Fruit fly (Drosophila melanogaster) whole organism, adult: ENCODE measurements around the gene mld.

ENCODE experiments used
- Crg-1 ChIP-seq: fragments of 200-800 bp; sonication (Bioruptor generic); optimal IDR thresholded peaks from 2 replicates; lab custom pipeline; 2016; ENCODE audit warnings: missing biosample characterization, missing genetic modification characterization
- kay ChIP-seq: fragments of 200-800 bp; sonication (Bioruptor generic); peaks from one replicate; lab custom pipeline; 2016; ENCODE audit warnings: missing biosample characterization, missing genetic modification characterization, borderline replicate concordance
- ovo ChIP-seq: fragments of 200-800 bp; sonication (Bioruptor generic); optimal IDR thresholded peaks from 2 replicates; lab custom pipeline; 2016; ENCODE audit warnings: missing biosample characterization, missing genetic modification characterization
- tj ChIP-seq: fragments of 200-800 bp; sonication (Bioruptor generic); optimal IDR thresholded peaks from 3 replicates; lab custom pipeline; 2017; ENCODE audit warnings: missing biosample characterization, mild to moderate bottlenecking, missing genetic modification characterization, moderate library complexity

DNA sequence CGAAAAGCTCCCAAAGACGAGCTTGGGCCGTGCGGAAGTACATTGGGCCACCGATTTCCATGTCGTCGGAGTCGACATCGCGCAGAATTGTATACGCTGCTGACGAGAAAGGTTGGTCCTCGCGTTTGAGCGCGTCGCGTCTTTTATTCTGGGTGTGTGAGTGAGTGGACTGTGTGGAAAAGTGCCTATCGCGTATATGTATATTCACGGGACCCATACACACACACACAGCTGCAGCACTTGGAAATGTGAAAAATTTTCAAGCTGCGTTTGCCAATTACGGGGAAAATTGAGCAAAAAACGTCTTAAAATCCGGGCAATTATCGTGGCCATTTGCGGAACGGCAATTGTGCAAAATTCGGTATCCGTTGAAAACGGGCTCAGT lies 77.0 kb downstream of the mld start, which contains the start of gene slo:
- no peak for TF ChIP-seq ovo (GFP tag; lab: Kevin White, UChicago)
- no peak for TF ChIP-seq tj (GFP tag; lab: Kevin White, UChicago)
- TF ChIP-seq Crg-1 (GFP tag; lab: Kevin White, UChicago) = no peak
- TF ChIP-seq kay = no peak
